Fruit fly (Drosophila melanogaster) whole organism: Measurements from ENCODE around the gene Jupiter.

Experiments used
- CG8478 ChIP-seq: fragments of >200 bp; optimal IDR thresholded peaks from 2 replicates; lab custom pipeline; 2018; ENCODE audit warnings: inconsistent platforms
- Dll ChIP-seq: fragments of >200 bp; optimal IDR thresholded peaks from 2 replicates; lab custom pipeline; 2017
- EcR ChIP-seq, 2 experiments: fragments of >200 bp; optimal IDR thresholded peaks; 2 replicates each; lab custom pipeline; 2017; ENCODE audit warnings: missing biosample characterization in 2 of 2, missing genetic modification characterization in 2 of 2, missing genetic modification reagents in 2 of 2
- pan ChIP-seq: fragments of >200 bp; optimal IDR thresholded peaks from 2 replicates; lab custom pipeline; 2017
- psq ChIP-seq: fragments of >200 bp; optimal IDR thresholded peaks from 2 replicates; lab custom pipeline; 2017
- usp ChIP-seq: fragments of >200 bp; optimal IDR thresholded peaks from 2 replicates; lab custom pipeline; 2017; ENCODE audit warnings: missing biosample characterization, missing genetic modification characterization, mixed read lengths

dm6 chr3R:11623025-11623424 is 3.3 kb upstream of the Jupiter start, which contains the start of gene CG14711:
- TF ChIP-seq usp (GFP tag; lab: Kevin White, UChicago) (no peak), psq (lab: Kevin White, UChicago) (no peak), EcR (GFP tag; optimal IDR thresholded peaks at IDR 0.05; lab: Kevin White, UChicago) (no peak), Dll (lab: Kevin White, UChicago) (no peak), CG8478 (lab: Kevin White, UChicago) (no peak), pan (lab: Kevin White, UChicago) (no peak)
